Worm (Caenorhabditis elegans): ENCODE data around the gene semi-1.

DNA sequence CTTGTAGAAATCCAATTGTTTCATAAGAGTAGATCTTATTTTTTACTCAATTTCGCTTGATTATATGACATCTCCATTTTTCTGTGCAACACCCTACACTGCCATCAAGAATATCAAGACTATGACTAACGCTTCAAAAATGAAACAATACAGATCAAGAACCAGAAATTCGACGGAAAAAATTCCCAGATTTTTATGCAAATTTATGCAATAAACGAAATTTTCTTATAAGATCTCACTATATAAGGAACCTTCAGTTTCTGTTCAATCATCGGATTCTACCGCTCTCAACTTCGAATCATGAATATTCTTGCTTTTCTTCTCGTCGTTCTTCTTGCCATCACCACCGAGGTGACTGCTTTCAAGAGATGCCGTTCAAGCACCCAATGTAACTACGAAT lies 8.7 kb downstream of the semi-1 start, which contains the start of gene R11G10.4:
- TF ChIP-seq dao-5 (tag; optimal IDR thresholded peaks at IDR 0.05) (no peak), him-1 (tag; optimal IDR thresholded peaks at IDR 0.05) (no peak)
